Worm (Caenorhabditis elegans) whole organism, mixed stage, embryonic: ENCODE measurements around the gene cab-1.

ENCODE experiments used
- M03D4.4 ChIP-seq: sonication (generic microtip); optimal IDR thresholded peaks from 2 replicates; lab custom pipeline; 2017; ENCODE audit warnings: mild to moderate bottlenecking, missing genetic modification characterization, missing compliant biosample characterization
- bed-3 ChIP-seq: fragments of 200-800 bp; sonication (Bioruptor generic); optimal IDR thresholded peaks from 3 replicates; lab custom pipeline; 2018; ENCODE audit warnings: mild to moderate bottlenecking, missing genetic modification characterization, moderate library complexity, missing compliant biosample characterization
- blmp-1 ChIP-seq: fragments of 150-350 bp; optimal IDR thresholded peaks from 2 replicates; lab custom pipeline; 2014; ENCODE audit warnings: missing biosample characterization, missing genetic modification characterization
- ceh-39 ChIP-seq: fragments of 150-350 bp; optimal IDR thresholded peaks from 2 replicates; lab custom pipeline; 2014; ENCODE audit warnings: missing biosample characterization, missing genetic modification characterization
- ceh-43 ChIP-seq: fragments of 200-800 bp; sonication (Bioruptor generic); optimal IDR thresholded peaks from 2 replicates; lab custom pipeline; 2018; ENCODE audit warnings: mild to moderate bottlenecking, missing genetic modification characterization, moderate library complexity, missing compliant biosample characterization
- ceh-83 ChIP-seq: fragments of 200-800 bp; sonication (Bioruptor generic); optimal IDR thresholded peaks from 2 replicates; lab custom pipeline; 2018; ENCODE audit warnings: mild to moderate bottlenecking, missing genetic modification characterization, missing compliant biosample characterization
- ces-1 ChIP-seq: fragments of 150-350 bp; optimal IDR thresholded peaks from 2 replicates; lab custom pipeline; 2014; ENCODE audit warnings: missing biosample characterization, missing genetic modification reagents, missing genetic modification characterization
- cnd-1 ChIP-seq: fragments of 200-800 bp; sonication (Bioruptor generic); optimal IDR thresholded peaks from 2 replicates; lab custom pipeline; 2018; ENCODE audit warnings: mild to moderate bottlenecking, missing genetic modification characterization, missing compliant biosample characterization
- drap-1 ChIP-seq: fragments of 200-800 bp; sonication (Bioruptor generic); optimal IDR thresholded peaks from 3 replicates; lab custom pipeline; 2018; ENCODE audit warnings: mild to moderate bottlenecking, missing genetic modification characterization, missing compliant biosample characterization
- elt-1 ChIP-seq: sonication (generic microtip); optimal IDR thresholded peaks from 2 replicates; lab custom pipeline; 2017; ENCODE audit warnings: missing genetic modification characterization, mild to moderate bottlenecking, missing compliant biosample characterization, antibody characterized with exemption, moderate library complexity, borderline replicate concordance; ENCODE audit not compliant: insufficient read depth
- elt-3 ChIP-seq: fragments of 150-350 bp; optimal IDR thresholded peaks from 2 replicates; lab custom pipeline; 2014; ENCODE audit warnings: missing biosample characterization, missing genetic modification characterization
- flh-1 ChIP-seq: fragments of 200-800 bp; sonication (Bioruptor generic); optimal IDR thresholded peaks from 2 replicates; lab custom pipeline; 2018; ENCODE audit warnings: mild to moderate bottlenecking, missing genetic modification characterization, moderate library complexity, missing compliant biosample characterization
- ham-2 ChIP-seq: fragments of 200-800 bp; sonication (Bioruptor generic); optimal IDR thresholded peaks from 2 replicates; lab custom pipeline; 2018; ENCODE audit warnings: mild to moderate bottlenecking, missing genetic modification characterization, missing compliant biosample characterization
- hlh-1 ChIP-seq: fragments of 150-350 bp; optimal IDR thresholded peaks from 2 replicates; lab custom pipeline; 2014; ENCODE audit warnings: missing biosample characterization, missing genetic modification reagents, missing genetic modification characterization
- lin-13 ChIP-seq: fragments of 150-350 bp; optimal IDR thresholded peaks from 2 replicates; lab custom pipeline; 2014; ENCODE audit warnings: missing biosample characterization, missing genetic modification characterization
- lin-32 ChIP-seq: fragments of 200-800 bp; sonication (Bioruptor generic); optimal IDR thresholded peaks from 2 replicates; lab custom pipeline; 2018; ENCODE audit warnings: mild to moderate bottlenecking, missing genetic modification characterization, missing compliant biosample characterization
- lsy-2 ChIP-seq: fragments of 150-350 bp; optimal IDR thresholded peaks from 2 replicates; lab custom pipeline; 2014; ENCODE audit warnings: missing biosample characterization, missing genetic modification characterization
- mab-5 ChIP-seq: fragments of 150-350 bp; optimal IDR thresholded peaks from 2 replicates; lab custom pipeline; 2014; ENCODE audit warnings: missing biosample characterization, missing genetic modification characterization
- mep-1 ChIP-seq: fragments of 150-350 bp; optimal IDR thresholded peaks from 2 replicates; lab custom pipeline; 2017; ENCODE audit warnings: missing biosample characterization, missing genetic modification reagents, missing genetic modification characterization, inconsistent platforms
- mls-2 ChIP-seq: sonication (generic microtip); optimal IDR thresholded peaks from 2 replicates; lab custom pipeline; 2016; ENCODE audit warnings: mild to moderate bottlenecking, missing genetic modification characterization, moderate library complexity, missing compliant biosample characterization
- nhr-12 ChIP-seq: fragments of 150-350 bp; optimal IDR thresholded peaks from 2 replicates; lab custom pipeline; 2014; ENCODE audit warnings: missing biosample characterization, missing genetic modification characterization
- nhr-2 ChIP-seq: fragments of 150-350 bp; optimal IDR thresholded peaks from 2 replicates; lab custom pipeline; 2014; ENCODE audit warnings: missing biosample characterization, missing genetic modification characterization
- nhr-237 ChIP-seq: fragments of 150-350 bp; optimal IDR thresholded peaks from 2 replicates; lab custom pipeline; 2014; ENCODE audit warnings: missing biosample characterization, missing genetic modification characterization
- nhr-28 ChIP-seq: fragments of 150-350 bp; optimal IDR thresholded peaks from 2 replicates; lab custom pipeline; 2014; ENCODE audit warnings: missing biosample characterization, missing genetic modification characterization
- nhr-76 ChIP-seq: sonication (generic microtip); optimal IDR thresholded peaks from 2 replicates; lab custom pipeline; 2017; ENCODE audit warnings: missing biosample characterization, missing genetic modification characterization
- pha-4 ChIP-seq: fragments of 150-350 bp; optimal IDR thresholded peaks from 2 replicates; lab custom pipeline; 2018; ENCODE audit warnings: missing biosample characterization, missing genetic modification reagents, missing genetic modification characterization
- sem-2 ChIP-seq: fragments of 200-800 bp; sonication (Bioruptor generic); optimal IDR thresholded peaks from 2 replicates; lab custom pipeline; 2018; ENCODE audit warnings: mild to moderate bottlenecking, missing genetic modification characterization, missing compliant biosample characterization
- snpc-4 ChIP-seq: fragments of 150-350 bp; optimal IDR thresholded peaks from 2 replicates; lab custom pipeline; 2014; ENCODE audit warnings: missing biosample characterization, missing genetic modification characterization
- sptf-1 ChIP-seq: sonication (generic microtip); optimal IDR thresholded peaks from 2 replicates; lab custom pipeline; 2017; ENCODE audit warnings: mild to moderate bottlenecking, missing genetic modification characterization, moderate library complexity, missing compliant biosample characterization
- tbx-8 ChIP-seq: fragments of 200-800 bp; sonication (Bioruptor generic); optimal IDR thresholded peaks from 2 replicates; lab custom pipeline; 2018; ENCODE audit warnings: mild to moderate bottlenecking, missing genetic modification characterization, moderate library complexity, missing compliant biosample characterization
- unc-120 ChIP-seq: sonication (generic microtip); optimal IDR thresholded peaks from 2 replicates; lab custom pipeline; 2017; ENCODE audit warnings: missing genetic modification characterization, missing compliant biosample characterization; ENCODE audit not compliant: poor library complexity, severe bottlenecking
- unc-39 ChIP-seq: fragments of 150-350 bp; optimal IDR thresholded peaks from 2 replicates; lab custom pipeline; 2014; ENCODE audit warnings: missing biosample characterization, missing genetic modification characterization
- unc-62 ChIP-seq: fragments of 150-350 bp; optimal IDR thresholded peaks from 2 replicates; lab custom pipeline; 2014; ENCODE audit warnings: missing biosample characterization, missing genetic modification reagents, missing genetic modification characterization
- zip-8 ChIP-seq: fragments of 150-350 bp; optimal IDR thresholded peaks from 2 replicates; lab custom pipeline; 2014; ENCODE audit warnings: missing biosample characterization, missing genetic modification characterization
- ztf-11 ChIP-seq: fragments of 150-350 bp; optimal IDR thresholded peaks from 2 replicates; lab custom pipeline; 2014; ENCODE audit warnings: missing biosample characterization, missing genetic modification characterization

cab-1 gene

DNA sequence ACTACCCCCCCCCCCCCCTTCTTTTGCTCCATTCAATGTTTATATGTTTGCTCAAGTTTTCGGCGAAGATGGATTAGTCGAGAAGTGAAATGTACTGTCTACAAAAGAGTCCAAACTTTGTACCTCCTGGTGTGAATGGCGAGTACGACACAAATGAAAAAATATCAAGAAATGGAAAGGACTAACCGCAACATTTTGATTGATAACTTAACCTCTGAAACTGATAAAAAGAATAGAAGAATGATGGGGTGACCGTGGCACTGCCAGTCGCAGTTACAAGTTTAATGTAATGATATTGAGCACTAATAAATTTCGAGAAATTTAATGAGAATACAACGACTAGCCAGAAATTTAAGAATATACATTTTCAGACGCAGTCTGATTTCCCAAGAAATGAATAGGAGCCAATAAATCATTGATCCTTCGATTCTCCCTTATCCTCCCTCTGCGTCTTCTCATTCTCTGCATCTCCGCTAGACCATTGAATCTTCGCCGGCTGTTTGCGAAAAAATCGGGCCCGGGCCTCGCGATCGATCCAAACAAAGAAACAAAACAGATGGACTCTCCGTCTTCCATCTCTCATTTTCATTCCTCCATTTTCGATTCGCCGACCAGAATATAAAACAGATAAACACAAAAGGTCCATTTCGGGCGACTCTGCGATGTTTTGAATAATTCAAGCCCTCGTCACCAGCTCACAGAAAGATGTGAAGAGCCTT, 37.9 kb downstream of the cab-1 start:
- TF ChIP-seq pha-4 (tag; lab: Kevin White, UChicago), result peak; percentile 23
- TF ChIP-seq ceh-39 (tag; lab: Kevin White, UChicago), result no peak

DNA sequence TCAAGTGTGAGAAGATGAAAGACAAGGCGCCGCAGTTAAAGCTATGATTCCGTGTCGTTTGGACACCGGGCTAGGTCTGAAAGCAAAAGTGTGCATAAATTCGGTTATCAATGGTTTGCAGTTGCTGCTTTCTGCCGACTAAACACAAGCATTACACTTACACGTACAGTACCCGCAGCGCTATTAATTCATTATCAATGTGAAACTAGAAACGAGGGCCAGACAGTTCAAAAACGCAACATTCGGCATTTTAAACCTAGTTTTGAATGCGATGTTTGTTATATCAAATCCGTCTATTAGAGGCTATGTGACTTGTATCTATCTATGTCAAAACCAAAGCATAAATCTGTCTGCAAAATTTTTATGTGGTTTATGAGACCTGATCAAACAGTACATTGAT, 38.7 kb downstream of the cab-1 start:
- TF ChIP-seq unc-62 (GFP tag; lab: Kevin White, UChicago), result no peak
- TF ChIP-seq drap-1 (GFP tag; lab: Kevin White, UChicago), result no peak
- TF ChIP-seq nhr-2 (tag; lab: Kevin White, UChicago), result no peak
- no peak for TF ChIP-seq blmp-1
- TF ChIP-seq pha-4 (tag; lab: Kevin White, UChicago), result no peak
- no peak for TF ChIP-seq unc-120 (tag; lab: Kevin White, UChicago)
- no peak for TF ChIP-seq snpc-4
- TF ChIP-seq ham-2 (GFP tag; lab: Kevin White, UChicago), result no peak
- TF ChIP-seq cnd-1 (tag; lab: Kevin White, UChicago), result no peak
- no peak for TF ChIP-seq unc-39 (tag; lab: Kevin White, UChicago)
- TF ChIP-seq nhr-12 (tag; lab: Kevin White, UChicago), result no peak
- TF ChIP-seq elt-1 (tag; lab: Kevin White, UChicago), result no peak
- TF ChIP-seq lsy-2 (tag; lab: Kevin White, UChicago), result no peak
- no peak for TF ChIP-seq M03D4.4 (tag; lab: Kevin White, UChicago)
- no peak for TF ChIP-seq flh-1 (GFP tag; lab: Kevin White, UChicago)
- no peak for TF ChIP-seq ces-1
- no peak for TF ChIP-seq nhr-76 (tag; lab: Kevin White, UChicago)
- no peak for TF ChIP-seq ceh-43 (GFP tag; lab: Kevin White, UChicago)

DNA sequence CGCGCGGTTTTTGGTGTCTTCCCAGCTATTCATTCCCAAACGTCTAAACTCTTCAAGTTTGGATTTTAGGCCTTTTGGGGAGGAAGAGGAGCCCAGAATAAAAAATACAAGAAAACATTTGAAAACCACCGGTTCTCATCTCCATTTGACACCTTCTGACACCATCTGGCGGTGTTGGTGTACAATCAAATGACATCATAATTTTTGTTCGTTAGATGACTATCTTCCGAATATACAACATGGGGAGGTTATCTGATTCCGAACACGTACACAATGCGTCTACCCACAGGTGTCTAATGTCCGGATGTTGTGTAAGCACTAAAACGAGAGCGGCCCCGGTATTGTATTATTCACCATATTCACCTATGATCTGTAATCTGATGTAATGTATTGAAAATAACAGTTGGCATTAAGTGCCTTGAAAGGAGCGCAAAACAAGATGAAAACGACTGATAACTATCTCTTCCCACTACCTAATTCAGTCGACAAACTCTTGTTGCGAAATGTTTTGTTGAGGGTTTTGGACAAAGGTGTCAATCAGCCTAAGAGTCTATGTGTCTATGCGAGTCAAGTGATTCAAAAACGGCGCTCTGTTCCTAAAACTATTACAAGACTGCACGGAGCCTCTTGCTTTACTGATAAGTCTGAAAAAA, 40.1 kb downstream of the cab-1 start:
- TF ChIP-seq nhr-2 (tag; lab: Kevin White, UChicago) (peak; percentile 28), nhr-237 (tag; lab: Kevin White, UChicago) (no peak), flh-1 (GFP tag; lab: Kevin White, UChicago) (no peak), unc-62 (GFP tag; lab: Kevin White, UChicago) (peak; percentile 18), blmp-1 (no peak), nhr-12 (tag; lab: Kevin White, UChicago) (no peak), ztf-11 (tag; lab: Kevin White, UChicago) (no peak), lin-13 (tag; lab: Kevin White, UChicago) (no peak), lsy-2 (tag; lab: Kevin White, UChicago) (no peak), hlh-1 (tag; lab: Kevin White, UChicago) (no peak), ceh-39 (tag; lab: Kevin White, UChicago) (no peak), nhr-76 (tag; lab: Kevin White, UChicago) (no peak), sptf-1 (no peak), zip-8 (no peak), ceh-83 (GFP tag; lab: Kevin White, UChicago) (no peak), M03D4.4 (tag; lab: Kevin White, UChicago) (no peak), tbx-8 (GFP tag; lab: Kevin White, UChicago) (no peak), lin-32 (peak; percentile 59), mls-2 (no peak), elt-3 (tag; lab: Kevin White, UChicago) (no peak), mep-1 (tag; lab: Kevin White, UChicago) (no peak), elt-1 (tag; lab: Kevin White, UChicago) (peak; percentile 92)

DNA sequence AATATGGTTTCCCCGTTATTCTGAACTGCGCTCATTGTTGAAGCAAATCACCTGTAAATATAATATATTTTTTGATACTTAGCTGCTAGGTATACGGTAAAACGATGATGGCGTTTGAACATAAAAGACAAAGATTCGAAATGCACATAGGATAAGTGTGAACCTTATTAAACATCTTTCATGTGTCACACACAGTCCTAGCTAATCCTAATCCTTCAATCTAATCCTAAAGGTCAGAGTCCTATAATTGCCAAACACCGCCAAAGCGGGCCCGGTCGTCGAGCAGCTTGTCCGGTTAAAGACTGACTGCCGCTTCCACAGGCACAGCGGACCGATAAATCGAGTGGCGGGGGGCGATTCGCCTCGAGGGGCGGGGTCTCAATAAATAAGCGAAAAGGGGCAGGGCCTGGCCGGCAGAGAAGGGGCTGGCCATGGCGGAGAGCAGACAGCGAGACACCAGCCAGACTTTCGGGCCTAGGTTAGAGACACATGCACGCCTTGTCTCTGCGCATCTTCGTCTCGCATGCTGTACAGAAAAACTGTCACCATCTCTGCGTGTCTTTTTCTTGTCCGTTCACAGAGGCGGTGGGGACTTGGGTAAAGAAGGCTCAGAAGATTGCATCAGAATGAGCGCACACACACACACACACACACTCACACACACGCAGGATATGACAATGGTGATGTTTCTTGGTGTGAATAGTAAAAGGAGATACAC, 40.9 kb downstream of the cab-1 start, which contains the start of gene F57G12.1:
TSS of gene F57G12.1 (minus strand) at position 51 of the 718 bp plus-strand sequence.
- TF ChIP-seq nhr-76 (tag; lab: Kevin White, UChicago), result no peak
- no peak for TF ChIP-seq snpc-4
- TF ChIP-seq bed-3 (GFP tag; lab: Kevin White, UChicago), result no peak
- no peak for TF ChIP-seq sem-2 (GFP tag; lab: Kevin White, UChicago)
- TF ChIP-seq flh-1 (GFP tag; lab: Kevin White, UChicago), result no peak
- peak; percentile 54 for TF ChIP-seq ces-1
- peak; percentile 80 for TF ChIP-seq ceh-83 (GFP tag; lab: Kevin White, UChicago)
- no peak for TF ChIP-seq mab-5
- TF ChIP-seq blmp-1, result no peak
- TF ChIP-seq hlh-1 (tag; lab: Kevin White, UChicago), result peak; percentile 75
- no peak for TF ChIP-seq ceh-43 (GFP tag; lab: Kevin White, UChicago)
- TF ChIP-seq drap-1 (GFP tag; lab: Kevin White, UChicago), result peak; percentile 55
- TF ChIP-seq ztf-11 (tag; lab: Kevin White, UChicago), result peak; percentile 85
- peak; percentile 69 for TF ChIP-seq unc-62 (GFP tag; lab: Kevin White, UChicago)
- peak; percentile 53 for TF ChIP-seq M03D4.4 (tag; lab: Kevin White, UChicago)
- peak; percentile 90 for TF ChIP-seq pha-4 (tag; lab: Kevin White, UChicago)
- TF ChIP-seq lin-13 (tag; lab: Kevin White, UChicago), result peak; percentile 78
- no peak for TF ChIP-seq nhr-12 (tag; lab: Kevin White, UChicago)
- no peak for TF ChIP-seq nhr-28
- TF ChIP-seq lsy-2 (tag; lab: Kevin White, UChicago), result peak; percentile 58
- peak; percentile 42 for TF ChIP-seq cnd-1 (tag; lab: Kevin White, UChicago)
- TF ChIP-seq tbx-8 (GFP tag; lab: Kevin White, UChicago), result no peak
- peak; percentile 94 for TF ChIP-seq unc-120 (tag; lab: Kevin White, UChicago)
- peak; percentile 66 for TF ChIP-seq nhr-237 (tag; lab: Kevin White, UChicago)
- TF ChIP-seq ceh-39 (tag; lab: Kevin White, UChicago), result peak; percentile 33
- TF ChIP-seq mep-1 (tag; lab: Kevin White, UChicago), result peak; percentile 81
- TF ChIP-seq nhr-2 (tag; lab: Kevin White, UChicago), result peak; percentile 76
- TF ChIP-seq lin-32, result no peak
- peak; percentile 18 for TF ChIP-seq elt-3 (tag; lab: Kevin White, UChicago)
- TF ChIP-seq zip-8, result peak; percentile 52
